Fruit fly (Drosophila melanogaster) whole organism: ENCODE measurements around the gene Pax.

Experiments
- CG8478 ChIP-seq: fragments of >200 bp; optimal IDR thresholded peaks from 2 replicates; lab custom pipeline; 2018; ENCODE audit warnings: inconsistent platforms
- Dll ChIP-seq: fragments of >200 bp; optimal IDR thresholded peaks from 2 replicates; lab custom pipeline; 2017

- TF ChIP-seq Dll (lab: Kevin White, UChicago) (no peak), CG8478 (lab: Kevin White, UChicago) (no peak)
Measured at dm6 chr2L:19418017-19418416, 8.4 kb downstream of the Pax start, which contains the start of gene lectin-37Da.
